Fruit fly (Drosophila melanogaster): ENCODE data around the gene Brd8.

Gene Brd8

dm6 chr3R:29254383-29254782, 31.1 kb downstream of the Brd8 start (continued):
- TF ChIP-seq CG6792 (GFP tag; optimal IDR thresholded peaks at IDR 0.05) (peak; percentile 46), dac (GFP tag; optimal IDR thresholded peaks at IDR 0.05) (no peak), CG7368 (GFP tag; optimal IDR thresholded peaks at IDR 0.05) (peak; percentile 62), svp (GFP tag) (peak; percentile 87), CG8119 (GFP tag; IDR thresholded peaks at IDR 0.05) (peak; percentile 35; the same call in 1 of the 3 replicates), CG6163 (GFP tag; IDR thresholded peaks at IDR 0.05) (peak; percentile 88), CG11762 (GFP tag; optimal IDR thresholded peaks at IDR 0.05; ENCODE audit: insufficient read depth) (peak; percentile 64), CG32006 (GFP tag; optimal IDR thresholded peaks at IDR 0.05) (peak; percentile 20), Met (GFP tag; optimal IDR thresholded peaks at IDR 0.05) (peak; percentile 24), CG6808 (GFP tag; optimal IDR thresholded peaks at IDR 0.05) (peak; percentile 96), CG15336 (GFP tag; IDR thresholded peaks at IDR 0.05) (peak; percentile 16; the same call in 1 of the 2 replicates), Blimp-1 (GFP tag; optimal IDR thresholded peaks at IDR 0.05) (peak; percentile 97), CG3032 (tag; optimal IDR thresholded peaks at IDR 0.05) (peak; percentile 81), Ets21C (GFP tag; optimal IDR thresholded peaks at IDR 0.05) (no peak), Eip75B (GFP tag; optimal IDR thresholded peaks at IDR 0.05) (peak; percentile 81), fkh (GFP tag; optimal IDR thresholded peaks at IDR 0.05) (no peak), Eip93F (GFP tag; optimal IDR thresholded peaks at IDR 0.05) (peak; percentile 54), spab (GFP tag; optimal IDR thresholded peaks at IDR 0.05) (peak; percentile 93), CG3919 (GFP tag; optimal IDR thresholded peaks at IDR 0.05) (peak; percentile 64), CG6276 (GFP tag; optimal IDR thresholded peaks at IDR 0.05) (peak; percentile 38), cyc (GFP tag; optimal IDR thresholded peaks at IDR 0.05) (peak; percentile 14), CG10631 (GFP tag; optimal IDR thresholded peaks at IDR 0.05) (no peak), Hr4 (GFP tag; optimal IDR thresholded peaks at IDR 0.05) (no peak), CG10669 (GFP tag; optimal IDR thresholded peaks at IDR 0.05) (peak; percentile 89), Sox102F (GFP tag; optimal IDR thresholded peaks at IDR 0.05) (peak; percentile 73), salr (GFP tag; optimal IDR thresholded peaks at IDR 0.05) (peak in 1 of 2 experiments; percentile 73), CG16779 (tag; optimal IDR thresholded peaks at IDR 0.05) (peak; percentile 85), fd85E (GFP tag; optimal IDR thresholded peaks at IDR 0.05) (peak; percentile 40)

dm6 chr3R:29255166-29255962, 32.1 kb downstream of the Brd8 start, which contains the start of gene stg:
stg (minus strand) TSS chr3R:29255800.
- TF ChIP-seq Ets96B (tag; optimal IDR thresholded peaks at IDR 0.05) (no peak), CG10669 (GFP tag; optimal IDR thresholded peaks at IDR 0.05) (no peak), Sox102F (GFP tag; optimal IDR thresholded peaks at IDR 0.05) (no peak), OdsH (GFP tag; optimal IDR thresholded peaks at IDR 0.05) (no peak), CG1621 (tag; optimal IDR thresholded peaks at IDR 0.05) (peak; percentile 9), CG11294 (GFP tag; IDR thresholded peaks at IDR 0.05) (0 out of 2 replicates have a peak, but pooled peaks have one; percentile 10), ss (GFP tag; optimal IDR thresholded peaks at IDR 0.05) (peak in 1 of 2 experiments; percentile 63), Hr38 (GFP tag; optimal IDR thresholded peaks at IDR 0.05) (no peak), CG6163 (GFP tag; IDR thresholded peaks at IDR 0.05) (peak; percentile 57; the same call in 2 of the 3 replicates), vri (GFP tag; optimal IDR thresholded peaks at IDR 0.05) (peak; percentile 42), CG9139 (GFP tag; optimal IDR thresholded peaks at IDR 0.05) (peak; percentile 30), Eip78C (GFP tag) (peak; percentile 63), svp (GFP tag) (peak; percentile 59)

All from whole organism, prepupa.